Worm (Caenorhabditis elegans) whole organism, L4 larva: ENCODE results near the gene K06B4.15.

ENCODE experiments used
- F49E8.2 ChIP-seq: sonication (generic microtip); optimal IDR thresholded peaks from 2 replicates; lab custom pipeline; 2016; ENCODE audit warnings: missing compliant biosample characterization, mild to moderate bottlenecking, missing genetic modification characterization, borderline replicate concordance
- R02D3.7 ChIP-seq: fragments of 150-350 bp; sonication (generic microtip); optimal IDR thresholded peaks from 3 replicates; lab custom pipeline; 2014; ENCODE audit warnings: missing biosample characterization, missing genetic modification characterization
- Y5F2A.4 ChIP-seq: fragments of 200-800 bp; sonication (Bioruptor generic); optimal IDR thresholded peaks from 2 replicates; lab custom pipeline; 2018; ENCODE audit warnings: mild to moderate bottlenecking, missing genetic modification characterization, missing compliant biosample characterization
- ces-1 ChIP-seq: fragments of 150-350 bp; sonication (generic microtip); optimal IDR thresholded peaks from 4 replicates; lab custom pipeline; 2014; ENCODE audit warnings: missing biosample characterization, missing genetic modification reagents, missing genetic modification characterization
- lsy-2 ChIP-seq, 2 experiments: fragments of 150-350 bp in 1 of 2; sonication (generic microtip) in 1 of 2; optimal IDR thresholded peaks; 2 replicates each; lab custom pipeline; 2014 to 2017; ENCODE audit warnings: missing biosample characterization in 2 of 2, missing genetic modification characterization in 2 of 2
- nhr-77 ChIP-seq: fragments of 150-350 bp; optimal IDR thresholded peaks from 2 replicates; lab custom pipeline; 2014; ENCODE audit warnings: missing biosample characterization, missing genetic modification characterization

DNA sequence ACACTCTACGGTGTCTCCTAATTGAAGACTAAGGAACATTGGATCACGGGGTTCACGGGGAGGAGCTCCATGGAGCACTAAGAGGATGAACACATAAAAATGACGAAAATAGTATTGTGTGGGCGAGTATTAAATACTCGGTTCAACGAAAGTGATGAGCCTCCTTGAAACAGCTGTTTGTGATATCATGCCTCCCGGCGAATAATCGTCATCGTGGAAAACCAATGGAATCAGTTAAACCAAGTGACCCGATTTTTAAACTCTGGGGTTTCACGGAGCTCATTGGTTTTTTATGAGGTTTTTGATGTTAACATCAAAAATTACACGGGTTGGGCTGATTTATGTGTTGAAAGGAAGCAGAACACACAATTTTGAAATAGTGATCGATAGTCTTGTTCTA, 8.7 kb upstream of the K06B4.15 start:
- TF ChIP-seq F49E8.2 (tag; lab: Kevin White, UChicago) (no peak), ces-1 (no peak), nhr-77 (tag; lab: Kevin White, UChicago) (no peak), R02D3.7 (tag; lab: Kevin White, UChicago) (no peak), Y5F2A.4 (GFP tag; lab: Kevin White, UChicago) (no peak), lsy-2 (tag; optimal IDR thresholded peaks at IDR 0.05; lab: Kevin White, UChicago) (no peak)
